Worm (Caenorhabditis elegans) whole organism, late embryonic: Measurements from ENCODE around the gene grl-18.

Source experiments
- C38D4.7 ChIP-seq: fragments of 200-800 bp; sonication (Bioruptor generic); optimal IDR thresholded peaks from 2 replicates; lab custom pipeline; 2018; ENCODE audit warnings: mild to moderate bottlenecking, missing genetic modification characterization, moderate library complexity, missing compliant biosample characterization
- F13H6.1 ChIP-seq: sonication (generic microtip); optimal IDR thresholded peaks from 2 replicates; lab custom pipeline; 2016; ENCODE audit warnings: missing genetic modification characterization, missing compliant biosample characterization
- K09A11.1 ChIP-seq: sonication (generic microtip); optimal IDR thresholded peaks from 2 replicates; lab custom pipeline; 2017; ENCODE audit warnings: antibody characterized with exemption, mild to moderate bottlenecking, missing genetic modification characterization, missing compliant biosample characterization; ENCODE audit not compliant: insufficient read depth
- T23F11.4 ChIP-seq: fragments of 200-800 bp; sonication (Bioruptor generic); optimal IDR thresholded peaks from 2 replicates; lab custom pipeline; 2018; ENCODE audit warnings: mild to moderate bottlenecking, missing genetic modification characterization, missing compliant biosample characterization
- Y22D7AL.16 ChIP-seq: sonication (generic microtip); optimal IDR thresholded peaks from 2 replicates; lab custom pipeline; 2016; ENCODE audit warnings: missing genetic modification characterization, missing compliant biosample characterization
- ceh-14 ChIP-seq: sonication (generic microtip); optimal IDR thresholded peaks from 2 replicates; lab custom pipeline; 2016; ENCODE audit warnings: missing genotype, missing genetic modification characterization, missing compliant biosample characterization
- ceh-18 ChIP-seq: sonication (generic microtip); optimal IDR thresholded peaks from 2 replicates; lab custom pipeline; 2016; ENCODE audit warnings: missing genetic modification characterization, missing compliant biosample characterization
- ceh-19 ChIP-seq: fragments of 200-800 bp; sonication (Bioruptor generic); optimal IDR thresholded peaks from 2 replicates; lab custom pipeline; 2018; ENCODE audit warnings: mild to moderate bottlenecking, missing genetic modification characterization, missing compliant biosample characterization
- ceh-2 ChIP-seq: sonication (generic microtip); optimal IDR thresholded peaks from 2 replicates; lab custom pipeline; 2016; ENCODE audit warnings: missing genotype, missing genetic modification characterization, missing compliant biosample characterization
- ceh-22 ChIP-seq: sonication (generic microtip); optimal IDR thresholded peaks from 2 replicates; lab custom pipeline; 2017; ENCODE audit warnings: missing biosample characterization, missing genetic modification characterization
- ceh-30 ChIP-seq: fragments of 150-350 bp; optimal IDR thresholded peaks from 2 replicates; lab custom pipeline; 2014; ENCODE audit warnings: missing biosample characterization, missing genetic modification characterization
- ceh-31 ChIP-seq: sonication (generic microtip); optimal IDR thresholded peaks from 2 replicates; lab custom pipeline; 2016; ENCODE audit warnings: missing genetic modification characterization, missing compliant biosample characterization
- ceh-34 ChIP-seq: sonication (generic microtip); optimal IDR thresholded peaks from 2 replicates; lab custom pipeline; 2016; ENCODE audit warnings: mild to moderate bottlenecking, missing genetic modification characterization, missing compliant biosample characterization
- ceh-45 ChIP-seq: fragments of 200-800 bp; sonication (Bioruptor generic); IDR thresholded peaks from 2 replicates; pipeline ENCODE4 v1.3.6; 2022; ENCODE audit warnings: missing genetic modification reagents, missing genetic modification characterization, missing compliant biosample characterization
- ceh-9 ChIP-seq: sonication (generic microtip); optimal IDR thresholded peaks from 2 replicates; lab custom pipeline; 2016; ENCODE audit warnings: mild to moderate bottlenecking, missing genetic modification characterization, inconsistent platforms, missing compliant biosample characterization
- dmd-4 ChIP-seq: sonication (generic microtip); optimal IDR thresholded peaks from 2 replicates; lab custom pipeline; 2016; ENCODE audit warnings: borderline replicate concordance, missing genetic modification characterization, missing compliant biosample characterization
- dve-1 ChIP-seq: sonication (generic microtip); optimal IDR thresholded peaks from 2 replicates; lab custom pipeline; 2017; ENCODE audit warnings: antibody characterized with exemption, mild to moderate bottlenecking, missing genetic modification characterization, missing compliant biosample characterization
- elt-4 ChIP-seq: sonication (generic microtip); optimal IDR thresholded peaks from 2 replicates; lab custom pipeline; 2016; ENCODE audit warnings: missing genetic modification characterization, missing compliant biosample characterization
- ets-4 ChIP-seq: sonication (generic microtip); optimal IDR thresholded peaks from 2 replicates; lab custom pipeline; 2016; ENCODE audit warnings: missing genetic modification characterization, missing compliant biosample characterization
- fax-1 ChIP-seq: sonication (generic microtip); optimal IDR thresholded peaks from 2 replicates; lab custom pipeline; 2016; ENCODE audit warnings: missing genotype, missing genetic modification characterization, missing compliant biosample characterization
- fkh-6 ChIP-seq: sonication (generic microtip); optimal IDR thresholded peaks from 2 replicates; lab custom pipeline; 2016; ENCODE audit warnings: missing genetic modification characterization, missing compliant biosample characterization
- gmeb-2 ChIP-seq: sonication (generic microtip); optimal IDR thresholded peaks from 2 replicates; lab custom pipeline; 2016; ENCODE audit warnings: missing genetic modification characterization, inconsistent platforms, missing compliant biosample characterization
- hlh-13 ChIP-seq: fragments of 200-800 bp; sonication (Bioruptor generic); optimal IDR thresholded peaks from 2 replicates; lab custom pipeline; 2018; ENCODE audit warnings: mild to moderate bottlenecking, missing genetic modification characterization, missing compliant biosample characterization
- hlh-30 ChIP-seq: sonication (generic microtip); optimal IDR thresholded peaks from 2 replicates; lab custom pipeline; 2017; ENCODE audit warnings: antibody characterized with exemption, missing genetic modification characterization, missing compliant biosample characterization; ENCODE audit not compliant: insufficient read depth
- hlh-6 ChIP-seq: sonication (generic microtip); optimal IDR thresholded peaks from 2 replicates; lab custom pipeline; 2016; ENCODE audit warnings: missing genotype, missing genetic modification characterization, missing compliant biosample characterization
- hlh-8 ChIP-seq: sonication (generic microtip); optimal IDR thresholded peaks from 2 replicates; lab custom pipeline; 2016; ENCODE audit warnings: missing genotype, missing genetic modification characterization, missing compliant biosample characterization
- lim-6 ChIP-seq: sonication (generic microtip); optimal IDR thresholded peaks from 2 replicates; lab custom pipeline; 2016; ENCODE audit warnings: missing genetic modification characterization, missing compliant biosample characterization
- lin-11 ChIP-seq: fragments of 200-800 bp; sonication (Bioruptor generic); optimal IDR thresholded peaks from 2 replicates; lab custom pipeline; 2018; ENCODE audit warnings: mild to moderate bottlenecking, missing genetic modification characterization, missing compliant biosample characterization
- madf-2 ChIP-seq: sonication (generic microtip); optimal IDR thresholded peaks from 2 replicates; lab custom pipeline; 2017; ENCODE audit warnings: missing genetic modification characterization, missing compliant biosample characterization
- mec-3 ChIP-seq: sonication (generic microtip); optimal IDR thresholded peaks from 2 replicates; lab custom pipeline; 2016; ENCODE audit warnings: borderline replicate concordance, missing genetic modification characterization, missing compliant biosample characterization
- nfya-1 ChIP-seq: sonication (generic microtip); optimal IDR thresholded peaks from 2 replicates; lab custom pipeline; 2017; ENCODE audit warnings: missing genetic modification characterization, mild to moderate bottlenecking, missing compliant biosample characterization, antibody characterized with exemption, moderate library complexity
- nhr-232 ChIP-seq: sonication (generic microtip); optimal IDR thresholded peaks from 2 replicates; lab custom pipeline; 2016; ENCODE audit warnings: missing genetic modification characterization, missing compliant biosample characterization
- pag-3 ChIP-seq: sonication (generic microtip); optimal IDR thresholded peaks from 2 replicates; lab custom pipeline; 2016; ENCODE audit warnings: missing compliant biosample characterization, missing genetic modification characterization, borderline replicate concordance
- pat-9 ChIP-seq: fragments of 200-800 bp; sonication (Bioruptor generic); optimal IDR thresholded peaks from 2 replicates; lab custom pipeline; 2018; ENCODE audit warnings: mild to moderate bottlenecking, missing genetic modification characterization, moderate library complexity, missing compliant biosample characterization
- pqm-1 ChIP-seq: sonication (generic microtip); optimal IDR thresholded peaks from 2 replicates; lab custom pipeline; 2016; ENCODE audit warnings: missing genetic modification characterization, missing compliant biosample characterization
- pros-1 ChIP-seq: fragments of 150-350 bp; optimal IDR thresholded peaks from 2 replicates; lab custom pipeline; 2014; ENCODE audit warnings: missing biosample characterization, missing genetic modification reagents, missing genetic modification characterization
- ref-2 ChIP-seq: sonication (generic microtip); optimal IDR thresholded peaks from 2 replicates; lab custom pipeline; 2016; ENCODE audit warnings: missing genetic modification characterization, missing compliant biosample characterization
- rnt-1 ChIP-seq: sonication (generic microtip); optimal IDR thresholded peaks from 2 replicates; lab custom pipeline; 2016; ENCODE audit warnings: missing genetic modification characterization, missing compliant biosample characterization
- sdc-2 ChIP-seq: sonication (generic microtip); optimal IDR thresholded peaks from 2 replicates; lab custom pipeline; 2016; ENCODE audit warnings: missing genotype, missing genetic modification characterization, missing compliant biosample characterization
- sox-4 ChIP-seq: sonication (generic microtip); optimal IDR thresholded peaks from 2 replicates; lab custom pipeline; 2017; ENCODE audit warnings: mild to moderate bottlenecking, missing genetic modification characterization, inconsistent platforms, missing compliant biosample characterization
- syd-9 ChIP-seq: sonication (generic microtip); optimal IDR thresholded peaks from 2 replicates; lab custom pipeline; 2016; ENCODE audit warnings: mild to moderate bottlenecking, missing genetic modification characterization, moderate library complexity, missing compliant biosample characterization
- tbx-2 ChIP-seq: sonication (generic microtip); optimal IDR thresholded peaks from 2 replicates; lab custom pipeline; 2016; ENCODE audit warnings: missing genetic modification characterization, missing compliant biosample characterization
- tbx-7 ChIP-seq: sonication (generic microtip); optimal IDR thresholded peaks from 2 replicates; lab custom pipeline; 2016; ENCODE audit warnings: missing genotype, missing genetic modification characterization, missing compliant biosample characterization
- ttx-3 ChIP-seq: sonication (generic microtip); optimal IDR thresholded peaks from 2 replicates; lab custom pipeline; 2016; ENCODE audit warnings: missing genetic modification reagents, missing genetic modification characterization, missing compliant biosample characterization
- unc-3 ChIP-seq, 2 experiments: fragments of 200-800 bp in 1 of 2; sonication (Bioruptor generic) in 1 of 2; sonication (generic microtip) in 1 of 2; conservative IDR thresholded peaks in 1 of 2; optimal IDR thresholded peaks in 1 of 2; 2 replicates each; pipeline versions ENCODE4 v1.3.6 to Lab custom; 2016 to 2022; ENCODE audit warnings: missing compliant biosample characterization in 2 of 2, missing genetic modification characterization in 2 of 2, missing genetic modification reagents in 1 of 2
- unc-42 ChIP-seq: sonication (generic microtip); optimal IDR thresholded peaks from 2 replicates; lab custom pipeline; 2016; ENCODE audit warnings: missing genotype, missing genetic modification characterization, missing compliant biosample characterization
- unc-55 ChIP-seq: sonication (generic microtip); optimal IDR thresholded peaks from 2 replicates; lab custom pipeline; 2017; ENCODE audit warnings: missing biosample characterization, missing genetic modification reagents, missing genetic modification characterization
- unc-86 ChIP-seq: sonication (generic microtip); optimal IDR thresholded peaks from 2 replicates; lab custom pipeline; 2016; ENCODE audit warnings: missing genetic modification characterization, missing compliant biosample characterization

Gene grl-18

ce11 chrV:5509134-5509533, 20.5 kb upstream of the grl-18 start:
- TF ChIP-seq ceh-31 (tag; lab: Kevin White, UChicago) (no peak), gmeb-2 (tag; lab: Kevin White, UChicago) (no peak), nhr-232 (tag; lab: Kevin White, UChicago) (no peak), lin-11 (tag; lab: Kevin White, UChicago) (no peak)

ce11 chrV:5504807-5505442, 16.3 kb upstream of the grl-18 start, which contains the start of the genes dnj-19 and nhr-47:
Gene dnj-19, minus strand, starts transcription at chrV:5504857.
Gene nhr-47, plus strand, starts transcription at chrV:5505253.
- TF ChIP-seq tbx-7 (tag; lab: Kevin White, UChicago), result no peak
- TF ChIP-seq madf-2 (tag; lab: Kevin White, UChicago), result peak; percentile 64
- no peak for TF ChIP-seq dmd-4
- peak; percentile 61 for TF ChIP-seq unc-55 (GFP tag; lab: Kevin White, UChicago)
- TF ChIP-seq ceh-31 (tag; lab: Kevin White, UChicago), result peak; percentile 81
- TF ChIP-seq ceh-19 (GFP tag; lab: Kevin White, UChicago), result peak; percentile 35
- TF ChIP-seq sox-4 (tag; lab: Kevin White, UChicago), result peak; percentile 16
- no peak for TF ChIP-seq lim-6 (tag; lab: Kevin White, UChicago)
- peak; percentile 83 for TF ChIP-seq ceh-34 (tag; lab: Kevin White, UChicago)
- TF ChIP-seq fax-1 (tag; lab: Kevin White, UChicago), result no peak
- no peak for TF ChIP-seq pqm-1 (tag; lab: Kevin White, UChicago)
- TF ChIP-seq pros-1 (tag; lab: Kevin White, UChicago), result no peak
- TF ChIP-seq Y22D7AL.16 (tag; lab: Kevin White, UChicago), result peak; percentile 49
- TF ChIP-seq ceh-45 (GFP tag; lab: Robert Waterston, UW), result peak; percentile 32; the same call in 1 of the 2 replicates
- TF ChIP-seq ref-2 (tag; lab: Kevin White, UChicago), result peak; percentile 48
- TF ChIP-seq ttx-3 (tag; lab: Kevin White, UChicago), result peak; percentile 26
- peak; percentile 7 for TF ChIP-seq dve-1 (tag; lab: Kevin White, UChicago)
- peak; percentile 18 for TF ChIP-seq sdc-2 (tag; lab: Kevin White, UChicago)
- no peak for TF ChIP-seq elt-4 (tag; lab: Kevin White, UChicago)
- peak; percentile 51 for TF ChIP-seq unc-42
- TF ChIP-seq ets-4 (tag; lab: Kevin White, UChicago), result peak; percentile 27
- TF ChIP-seq unc-3 (GFP tag; conservative IDR thresholded peaks at IDR 0.05; lab: Robert Waterston, UW), result peak; percentile 54; the same call in 1 of the 2 replicates
- no peak for TF ChIP-seq unc-3 (tag; optimal IDR thresholded peaks at IDR 0.05; lab: Kevin White, UChicago)
- TF ChIP-seq ceh-22 (tag; lab: Kevin White, UChicago), result no peak
- no peak for TF ChIP-seq ceh-9
- TF ChIP-seq C38D4.7 (GFP tag; lab: Kevin White, UChicago), result peak; percentile 46
- peak; percentile 80 for TF ChIP-seq ceh-30 (tag; lab: Kevin White, UChicago)
- TF ChIP-seq hlh-6, result peak; percentile 1
- TF ChIP-seq gmeb-2 (tag; lab: Kevin White, UChicago), result peak; percentile 50
- no peak for TF ChIP-seq hlh-8 (tag; lab: Kevin White, UChicago)
- TF ChIP-seq pag-3 (tag; lab: Kevin White, UChicago), result no peak
- no peak for TF ChIP-seq mec-3 (tag; lab: Kevin White, UChicago)
- no peak for TF ChIP-seq hlh-13
- peak; percentile 54 for TF ChIP-seq pat-9 (tag; lab: Kevin White, UChicago)
- TF ChIP-seq ceh-2 (tag; lab: Kevin White, UChicago), result peak; percentile 29
- TF ChIP-seq unc-86, result peak; percentile 61
- TF ChIP-seq T23F11.4 (GFP tag; lab: Kevin White, UChicago), result peak; percentile 61
- TF ChIP-seq nfya-1 (tag; lab: Kevin White, UChicago), result peak; percentile 76
- TF ChIP-seq K09A11.1 (tag; lab: Kevin White, UChicago), result peak; percentile 37
- TF ChIP-seq rnt-1, result peak; percentile 30
- TF ChIP-seq ceh-18 (tag; lab: Kevin White, UChicago), result peak; percentile 44
- TF ChIP-seq syd-9 (tag; lab: Kevin White, UChicago), result peak; percentile 12
- peak; percentile 80 for TF ChIP-seq ceh-14
- TF ChIP-seq F13H6.1 (tag; lab: Kevin White, UChicago), result peak; percentile 38
- TF ChIP-seq tbx-2 (tag; lab: Kevin White, UChicago), result peak; percentile 64
- TF ChIP-seq fkh-6 (tag; lab: Kevin White, UChicago), result no peak
- peak; percentile 26 for TF ChIP-seq hlh-30 (tag; lab: Kevin White, UChicago)
- TF ChIP-seq nhr-232 (tag; lab: Kevin White, UChicago), result peak; percentile 29
